Fruit fly (Drosophila melanogaster): ENCODE results near the gene amx.

Gene amx

DNA sequence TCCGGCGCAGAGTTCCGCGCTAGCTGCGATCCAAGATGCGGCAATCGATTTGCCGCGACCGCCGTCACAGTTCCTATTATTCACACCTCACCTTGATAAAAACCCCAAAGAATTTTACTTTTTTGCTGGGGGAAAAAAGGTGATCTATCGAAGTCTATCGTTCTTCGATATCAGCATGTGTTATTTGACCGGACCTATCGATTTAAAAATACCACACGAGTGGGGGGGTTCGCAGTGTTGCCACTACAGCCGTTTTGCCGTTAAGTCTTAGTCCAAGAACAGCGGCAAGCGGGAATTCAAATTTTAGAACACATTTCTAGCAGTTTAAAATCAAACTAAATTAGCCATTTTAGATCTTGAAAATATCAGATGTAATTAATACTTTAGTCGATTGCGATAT is 14.9 kb downstream of the amx start, which contains the start of gene CG12121 (continued):
- TF ChIP-seq jigr1 (GFP tag; IDR thresholded peaks at IDR 0.05): no peak
- no peak for TF ChIP-seq CG10654 (GFP tag; optimal IDR thresholded peaks at IDR 0.05)
- no peak for TF ChIP-seq ham (GFP tag; IDR thresholded peaks at IDR 0.05)
- TF ChIP-seq CG7987 (GFP tag; optimal IDR thresholded peaks at IDR 0.05): no peak
- peak; percentile 59 for TF ChIP-seq MBD-R2 (GFP tag; IDR thresholded peaks at IDR 0.05)
- TF ChIP-seq CG3995 (GFP tag; optimal IDR thresholded peaks at IDR 0.05): peak; percentile 20
- no peak for TF ChIP-seq fu2 (GFP tag; optimal IDR thresholded peaks at IDR 0.05)
- TF ChIP-seq CG10321 (GFP tag; IDR thresholded peaks at IDR 0.05): no peak
- TF ChIP-seq cad (GFP tag; optimal IDR thresholded peaks at IDR 0.05): no peak
- TF ChIP-seq sens (GFP tag): no peak
- no peak for TF ChIP-seq slp2 (GFP tag; optimal IDR thresholded peaks at IDR 0.05)
- no peak for TF ChIP-seq tgo (GFP tag; IDR thresholded peaks at IDR 0.05)
- TF ChIP-seq pho (GFP tag; optimal IDR thresholded peaks at IDR 0.05): no peak
- no peak for TF ChIP-seq CG10431 (GFP tag; optimal IDR thresholded peaks at IDR 0.05)
- TF ChIP-seq bigmax (GFP tag; optimal IDR thresholded peaks at IDR 0.05): no peak
- TF ChIP-seq CG2678 (tag; optimal IDR thresholded peaks at IDR 0.05): no peak
- no peak for TF ChIP-seq CG12104 (GFP tag; optimal IDR thresholded peaks at IDR 0.05)
- TF ChIP-seq hb (GFP tag; IDR thresholded peaks at IDR 0.05; ENCODE audit: partially characterized antibody): peak; percentile 75; the same call in 2 of the 3 replicates
- TF ChIP-seq Sry-δ (GFP tag; optimal IDR thresholded peaks at IDR 0.05): peak; percentile 68
- no peak for TF ChIP-seq CG11560 (tag; IDR thresholded peaks at IDR 0.05)
- no peak for TF ChIP-seq CG10267 (tag; optimal IDR thresholded peaks at IDR 0.05)
- TF ChIP-seq Blimp-1 (GFP tag; optimal IDR thresholded peaks at IDR 0.05): no peak
- TF ChIP-seq Scr (GFP tag; IDR thresholded peaks at IDR 0.05; ENCODE audit: partially characterized antibody): peak; percentile 65
- peak; percentile 71 for TF ChIP-seq CG15514 (GFP tag; optimal IDR thresholded peaks at IDR 0.05)
- TF ChIP-seq pb (GFP tag; optimal IDR thresholded peaks at IDR 0.05): no peak
- no peak for TF ChIP-seq CG33213 (GFP tag; optimal IDR thresholded peaks at IDR 0.05)
- TF ChIP-seq CG14860 (GFP tag; IDR thresholded peaks at IDR 0.05; ENCODE audit: partially characterized antibody): peak; percentile 56; the same call in 2 of the 3 replicates
- no peak for TF ChIP-seq nom (GFP tag; optimal IDR thresholded peaks at IDR 0.05)
- TF ChIP-seq CG16813 (GFP tag; IDR thresholded peaks at IDR 0.05; ENCODE audit: partially characterized antibody): peak; percentile 59
- TF ChIP-seq CG1233 (GFP tag; optimal IDR thresholded peaks at IDR 0.05): no peak
- peak; percentile 53 for TF ChIP-seq CG14710 (tag; optimal IDR thresholded peaks at IDR 0.05)
- TF ChIP-seq CG7963 (GFP tag; IDR thresholded peaks at IDR 0.05; ENCODE audit: partially characterized antibody): peak; percentile 72
- no peak for TF ChIP-seq zfh1 (GFP tag; IDR thresholded peaks at IDR 0.05)
- no peak for TF ChIP-seq CG3838 (GFP tag; optimal IDR thresholded peaks at IDR 0.05)
- no peak for TF ChIP-seq danr (GFP tag; IDR thresholded peaks at IDR 0.05)
- TF ChIP-seq lmd (GFP tag; IDR thresholded peaks at IDR 0.05): no peak
- no peak for TF ChIP-seq CG6175 (GFP tag; IDR thresholded peaks at IDR 0.05)
- TF ChIP-seq CG32532 (GFP tag; IDR thresholded peaks at IDR 0.05): no peak
- TF ChIP-seq Dp (GFP tag; optimal IDR thresholded peaks at IDR 0.05): peak; percentile 81
- TF ChIP-seq ab (GFP tag; optimal IDR thresholded peaks at IDR 0.05): no peak
- TF ChIP-seq Trl (optimal IDR thresholded peaks at IDR 0.05): no peak
- no peak for TF ChIP-seq Trl (GFP tag; optimal IDR thresholded peaks at IDR 0.05)
- TF ChIP-seq CG1832 (GFP tag; optimal IDR thresholded peaks at IDR 0.05): no peak
- TF ChIP-seq dm (GFP tag; optimal IDR thresholded peaks at IDR 0.05): peak; percentile 11
- TF ChIP-seq CG4820 (GFP tag; optimal IDR thresholded peaks at IDR 0.05): no peak
- no peak for TF ChIP-seq Dad (GFP tag; optimal IDR thresholded peaks at IDR 0.05)
- TF ChIP-seq lov (optimal IDR thresholded peaks at IDR 0.05): no peak
- TF ChIP-seq lov (GFP tag; IDR thresholded peaks at IDR 0.05): no peak
- no peak for TF ChIP-seq CG11504 (tag; optimal IDR thresholded peaks at IDR 0.05)
- no peak for TF ChIP-seq CG6683 (GFP tag; optimal IDR thresholded peaks at IDR 0.05)
- TF ChIP-seq mirr (GFP tag; optimal IDR thresholded peaks at IDR 0.05): no peak
- TF ChIP-seq vvl (GFP tag; IDR thresholded peaks at IDR 0.05): no peak
- no peak for TF ChIP-seq CG3065 (GFP tag; optimal IDR thresholded peaks at IDR 0.05)

Measured in whole organism, embryonic.